Worm (Caenorhabditis elegans): ENCODE results near the gene cex-2.
A peak's percentile ranks its signal among the peaks of the same experiment; 100 is the strongest.

DNA sequence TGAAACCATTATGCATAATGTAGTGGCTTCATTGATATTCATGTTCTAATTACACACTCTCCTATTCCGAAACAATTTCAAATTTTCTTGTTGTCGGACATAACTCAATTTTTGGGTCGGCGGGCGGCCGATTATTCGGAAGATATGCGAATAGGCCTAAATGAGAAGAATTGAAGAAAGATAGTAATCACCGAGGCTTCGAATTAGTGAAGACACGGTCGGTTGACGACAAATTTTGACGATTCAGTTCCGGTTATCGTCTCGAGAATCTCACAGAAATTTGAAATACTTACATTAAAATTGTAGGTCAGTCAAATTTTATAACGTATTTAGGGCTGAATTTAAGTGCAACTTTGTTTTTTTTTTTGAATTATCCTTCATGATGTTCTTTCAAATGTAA, 32.0 kb downstream of the cex-2 start:
- no peak for TF ChIP-seq ztf-11 (tag; optimal IDR thresholded peaks at IDR 0.05)
- TF ChIP-seq unc-62 (GFP tag; optimal IDR thresholded peaks at IDR 0.05): no peak
- peak; percentile 62 for TF ChIP-seq elt-1 (tag; optimal IDR thresholded peaks at IDR 0.05; ENCODE audit: borderline replicate concordance, insufficient read depth)
- no peak for TF ChIP-seq nhr-28 (tag; optimal IDR thresholded peaks at IDR 0.05)
- no peak for TF ChIP-seq blmp-1 (tag; optimal IDR thresholded peaks at IDR 0.05)
- TF ChIP-seq M03D4.4 (tag; optimal IDR thresholded peaks at IDR 0.05): no peak
- TF ChIP-seq nhr-76 (tag; optimal IDR thresholded peaks at IDR 0.05): no peak
